Worm (Caenorhabditis elegans) whole organism, early embryonic: ENCODE results near the gene C15B12.4.
A peak's percentile ranks its signal among the peaks of the same experiment; 100 is the strongest.

Experiments used
- B0310.2 ChIP-seq: sonication (generic microtip); optimal IDR thresholded peaks from 2 replicates; lab custom pipeline; 2016; ENCODE audit warnings: mild to moderate bottlenecking, missing genetic modification characterization, missing compliant biosample characterization
- F13C5.2 ChIP-seq: sonication (generic microtip); optimal IDR thresholded peaks from 2 replicates; lab custom pipeline; 2017; ENCODE audit warnings: mild to moderate bottlenecking, missing genetic modification characterization, inconsistent platforms, missing compliant biosample characterization
- aly-1 ChIP-seq: sonication (generic microtip); optimal IDR thresholded peaks from 2 replicates; lab custom pipeline; 2016; ENCODE audit warnings: missing genetic modification characterization, missing compliant biosample characterization
- ama-1 ChIP-seq: fragments of 150-350 bp; optimal IDR thresholded peaks from 2 replicates; lab custom pipeline; 2014
- ceh-13 ChIP-seq: fragments of 200-800 bp; sonication (Bioruptor generic); optimal IDR thresholded peaks from 2 replicates; lab custom pipeline; 2018; ENCODE audit warnings: mild to moderate bottlenecking, missing genetic modification characterization, missing compliant biosample characterization
- ceh-36 ChIP-seq: sonication (generic microtip); optimal IDR thresholded peaks from 2 replicates; lab custom pipeline; 2016; ENCODE audit warnings: missing genetic modification characterization, inconsistent platforms, missing compliant biosample characterization
- ets-7 ChIP-seq: sonication (generic microtip); optimal IDR thresholded peaks from 2 replicates; lab custom pipeline; 2016; ENCODE audit warnings: missing genotype, missing genetic modification characterization, missing compliant biosample characterization
- flt-1 ChIP-seq: fragments of 200-800 bp; sonication (Bioruptor generic); IDR thresholded peaks from 2 replicates; pipeline ENCODE4 v1.3.6; 2022; ENCODE audit warnings: missing genetic modification characterization, missing compliant biosample characterization
- hmbx-1 ChIP-seq: sonication (generic microtip); optimal IDR thresholded peaks from 2 replicates; lab custom pipeline; 2016; ENCODE audit warnings: mild to moderate bottlenecking, missing genetic modification characterization, missing compliant biosample characterization
- hmg-4 ChIP-seq: fragments of 200-800 bp; sonication (Bioruptor generic); optimal IDR thresholded peaks from 2 replicates; lab custom pipeline; 2018; ENCODE audit warnings: mild to moderate bottlenecking, missing genetic modification characterization, missing compliant biosample characterization
- hnd-1 ChIP-seq: sonication (generic microtip); optimal IDR thresholded peaks from 2 replicates; lab custom pipeline; 2016; ENCODE audit warnings: missing genetic modification characterization, missing compliant biosample characterization
- pes-1 ChIP-seq: fragments of 200-800 bp; sonication (Bioruptor generic); IDR thresholded peaks from 2 replicates; pipeline ENCODE4 v1.3.6; 2022; ENCODE audit warnings: missing genetic modification reagents, missing genetic modification characterization, missing compliant biosample characterization
- scrt-1 ChIP-seq: fragments of 200-800 bp; sonication (Bioruptor generic); IDR thresholded peaks from 2 replicates; pipeline ENCODE4 v1.3.6; 2022; ENCODE audit warnings: missing genetic modification characterization, missing compliant biosample characterization
- sea-1 ChIP-seq: fragments of 200-800 bp; sonication (Bioruptor generic); conservative IDR thresholded peaks from 2 replicates; pipeline ENCODE4 v1.3.6; 2022; ENCODE audit warnings: missing genetic modification characterization, missing compliant biosample characterization
- tbx-11 ChIP-seq: fragments of 200-800 bp; sonication (Bioruptor generic); IDR thresholded peaks from 2 replicates; pipeline ENCODE4 v1.3.6; 2022; ENCODE audit warnings: missing genetic modification characterization, missing compliant biosample characterization
- tbx-37 ChIP-seq: fragments of 200-800 bp; sonication (Bioruptor generic); conservative IDR thresholded peaks from 2 replicates; pipeline ENCODE4 v1.3.6; 2022; ENCODE audit warnings: missing genetic modification reagents, missing genetic modification characterization, missing compliant biosample characterization
- tra-4 ChIP-seq: sonication (generic microtip); optimal IDR thresholded peaks from 2 replicates; lab custom pipeline; 2017; ENCODE audit warnings: missing genetic modification characterization, missing compliant biosample characterization

Gene C15B12.4

DNA sequence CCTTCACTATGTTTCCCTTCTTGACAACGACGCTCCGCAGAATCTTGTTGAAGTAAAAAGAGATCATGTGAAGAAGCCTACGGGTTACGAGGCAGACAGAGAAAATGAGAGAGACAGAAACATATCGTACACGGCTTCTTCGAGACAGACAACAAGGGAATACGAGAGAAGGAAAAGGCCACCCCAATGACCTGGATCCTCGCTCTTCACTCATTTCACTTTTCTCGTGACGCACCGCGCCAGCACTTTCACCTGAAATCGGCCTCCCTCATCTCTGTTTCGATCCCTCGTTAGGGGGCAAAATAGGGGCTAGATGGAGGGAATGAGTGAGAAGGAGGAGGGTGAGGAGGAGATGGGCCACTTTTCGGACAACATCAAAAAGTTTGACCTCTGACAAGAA lies 41.7 kb upstream of the C15B12.4 start:
- no peak for TF ChIP-seq tra-4 (tag; lab: Kevin White, UChicago)
- no peak for TF ChIP-seq B0310.2 (tag; lab: Kevin White, UChicago)
- no peak for TF ChIP-seq scrt-1 (GFP tag; lab: Robert Waterston, UW)
- no peak for TF ChIP-seq hmg-4 (GFP tag; lab: Kevin White, UChicago)
- TF ChIP-seq ceh-36 (tag; lab: Kevin White, UChicago) = no peak
- no peak for TF ChIP-seq hmbx-1 (tag; lab: Kevin White, UChicago)
- TF ChIP-seq ama-1 (lab: Kevin White, UChicago) = no peak
- TF ChIP-seq aly-1 (tag; lab: Kevin White, UChicago) = no peak
- no peak for TF ChIP-seq tbx-37
- no peak for TF ChIP-seq sea-1

DNA sequence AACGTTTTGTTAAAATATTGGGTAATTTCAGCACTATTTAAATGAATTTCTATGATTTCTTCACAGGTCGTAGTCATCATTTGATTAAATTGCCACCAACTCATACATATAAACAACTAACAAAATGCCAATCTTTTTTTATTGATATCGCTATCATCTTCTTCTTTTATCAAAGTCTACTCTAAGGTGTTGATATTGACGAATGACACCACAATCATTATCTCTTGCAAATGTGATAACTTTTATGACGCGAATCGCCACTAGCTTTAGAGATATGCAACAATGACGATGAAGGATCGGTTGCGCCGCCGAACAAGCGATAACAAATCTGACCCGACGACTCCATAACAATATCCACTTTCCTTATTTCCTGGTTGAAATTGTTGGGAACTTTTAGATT lies 40.9 kb upstream of the C15B12.4 start:
- TF ChIP-seq ceh-36 (tag; lab: Kevin White, UChicago) (no peak), pes-1 (GFP tag; lab: Robert Waterston, UW) (no peak), ets-7 (tag; lab: Kevin White, UChicago) (no peak), tbx-37 (no peak)

DNA sequence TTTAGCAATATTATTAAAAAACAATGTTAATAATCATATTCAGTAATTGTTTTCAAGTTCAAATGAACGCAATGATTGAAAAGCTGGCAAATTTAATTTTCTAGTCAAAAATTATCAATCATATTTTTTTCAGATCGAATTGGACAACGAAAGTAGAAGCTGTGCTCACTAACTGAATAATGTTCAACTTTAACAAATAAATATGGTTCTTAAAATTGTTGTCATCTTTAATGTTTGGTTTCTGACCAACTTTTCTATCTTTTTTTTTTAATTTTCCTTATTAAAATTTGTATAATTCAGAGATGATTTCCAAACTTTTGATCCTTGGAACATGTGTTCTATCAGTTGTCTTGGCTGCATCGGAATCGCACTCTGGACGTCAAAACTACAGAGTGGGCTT lies 38.4 kb upstream of the C15B12.4 start, which contains the start of gene ttr-35:
ttr-35 (plus strand) TSS at position 301 of the 400 bp plus-strand sequence.
- no peak for TF ChIP-seq tra-4 (tag; lab: Kevin White, UChicago)
- TF ChIP-seq ceh-13 (GFP tag; lab: Kevin White, UChicago) = no peak
- TF ChIP-seq hnd-1 (tag; lab: Kevin White, UChicago) = no peak
- no peak for TF ChIP-seq F13C5.2
- TF ChIP-seq B0310.2 (tag; lab: Kevin White, UChicago) = no peak
- TF ChIP-seq ama-1 (lab: Kevin White, UChicago) = no peak
- no peak for TF ChIP-seq tbx-37
- no peak for TF ChIP-seq ceh-36 (tag; lab: Kevin White, UChicago)
- no peak for TF ChIP-seq flt-1
- no peak for TF ChIP-seq hmg-4 (GFP tag; lab: Kevin White, UChicago)
- TF ChIP-seq ets-7 (tag; lab: Kevin White, UChicago) = no peak

DNA sequence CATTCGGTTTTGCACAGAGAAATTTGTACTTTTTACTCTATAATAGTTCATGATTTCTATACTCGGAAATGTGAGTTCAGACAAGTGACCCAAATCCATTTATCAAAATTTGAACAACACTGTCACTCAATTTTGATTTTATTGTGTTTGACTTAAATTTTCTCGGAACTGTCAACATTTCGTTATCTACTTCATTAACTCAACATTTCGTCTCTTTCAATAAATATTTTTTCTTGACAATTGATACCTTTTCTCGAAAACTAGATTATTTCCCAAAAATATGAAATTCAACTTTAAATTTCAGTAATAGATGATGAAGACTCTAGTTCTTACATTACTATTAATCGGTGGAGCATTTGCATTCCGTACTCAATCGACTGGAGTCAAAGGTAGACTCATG lies 37.1 kb upstream of the C15B12.4 start, which contains the start of gene ttr-36:
ttr-36 (plus strand) TSS at position 301 of the 400 bp plus-strand sequence.
- no peak for TF ChIP-seq ama-1 (lab: Kevin White, UChicago)
- TF ChIP-seq aly-1 (tag; lab: Kevin White, UChicago) = no peak
- no peak for TF ChIP-seq ceh-36 (tag; lab: Kevin White, UChicago)
- no peak for TF ChIP-seq tra-4 (tag; lab: Kevin White, UChicago)
- no peak for TF ChIP-seq pes-1 (GFP tag; lab: Robert Waterston, UW)

ce11 chrX:6509813-6510212 lies 36.3 kb upstream of the C15B12.4 start:
- TF ChIP-seq hnd-1 (tag; lab: Kevin White, UChicago) (no peak), hmbx-1 (tag; lab: Kevin White, UChicago) (no peak), sea-1 (no peak), tra-4 (tag; lab: Kevin White, UChicago) (no peak), B0310.2 (tag; lab: Kevin White, UChicago) (no peak), F13C5.2 (no peak), tbx-11 (GFP tag; lab: Robert Waterston, UW) (no peak), pes-1 (GFP tag; lab: Robert Waterston, UW) (no peak), ceh-36 (tag; lab: Kevin White, UChicago) (no peak), aly-1 (tag; lab: Kevin White, UChicago) (no peak), hmg-4 (GFP tag; lab: Kevin White, UChicago) (no peak), scrt-1 (GFP tag; lab: Robert Waterston, UW) (no peak), flt-1 (no peak)

ce11 chrX:6507734-6508133 lies 34.2 kb upstream of the C15B12.4 start:
- TF ChIP-seq hmg-4 (GFP tag; lab: Kevin White, UChicago) (no peak), ama-1 (lab: Kevin White, UChicago) (no peak), hnd-1 (tag; lab: Kevin White, UChicago) (no peak), ets-7 (tag; lab: Kevin White, UChicago) (no peak), B0310.2 (tag; lab: Kevin White, UChicago) (no peak), flt-1 (no peak), aly-1 (tag; lab: Kevin White, UChicago) (no peak), tra-4 (tag; lab: Kevin White, UChicago) (no peak), pes-1 (GFP tag; lab: Robert Waterston, UW) (no peak), scrt-1 (GFP tag; lab: Robert Waterston, UW) (no peak), F13C5.2 (no peak), sea-1 (no peak), hmbx-1 (tag; lab: Kevin White, UChicago) (no peak), ceh-36 (tag; lab: Kevin White, UChicago) (no peak), ceh-13 (GFP tag; lab: Kevin White, UChicago) (no peak)

DNA sequence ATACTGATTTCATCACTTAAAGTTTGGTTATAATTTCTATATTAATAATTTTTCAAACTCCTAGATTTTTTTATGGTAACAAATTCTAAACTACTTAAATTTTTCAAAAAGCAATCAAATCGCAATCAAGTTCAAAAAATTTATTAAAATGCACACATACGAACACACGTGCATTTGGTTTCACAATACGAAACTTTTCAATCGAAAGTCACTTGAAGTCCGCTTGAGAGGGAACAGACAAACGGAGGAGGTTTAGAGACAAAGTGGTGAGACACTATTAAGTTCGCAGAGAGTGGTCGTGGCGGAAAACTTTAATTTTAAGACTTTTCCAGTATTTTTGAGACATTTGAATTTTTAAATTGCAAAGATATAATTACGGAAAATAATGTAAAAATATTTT lies 32.1 kb upstream of the C15B12.4 start, which contains the start of gene glr-8:
glr-8 (plus strand) TSS at position 319 of the 400 bp plus-strand sequence.
- TF ChIP-seq tra-4 (tag; lab: Kevin White, UChicago) (no peak), tbx-37 (no peak), ama-1 (lab: Kevin White, UChicago) (no peak), scrt-1 (GFP tag; lab: Robert Waterston, UW) (no peak), pes-1 (GFP tag; lab: Robert Waterston, UW) (no peak), F13C5.2 (no peak), hnd-1 (tag; lab: Kevin White, UChicago) (no peak), aly-1 (tag; lab: Kevin White, UChicago) (no peak), hmbx-1 (tag; lab: Kevin White, UChicago) (no peak), ceh-13 (GFP tag; lab: Kevin White, UChicago) (no peak), flt-1 (no peak)

DNA sequence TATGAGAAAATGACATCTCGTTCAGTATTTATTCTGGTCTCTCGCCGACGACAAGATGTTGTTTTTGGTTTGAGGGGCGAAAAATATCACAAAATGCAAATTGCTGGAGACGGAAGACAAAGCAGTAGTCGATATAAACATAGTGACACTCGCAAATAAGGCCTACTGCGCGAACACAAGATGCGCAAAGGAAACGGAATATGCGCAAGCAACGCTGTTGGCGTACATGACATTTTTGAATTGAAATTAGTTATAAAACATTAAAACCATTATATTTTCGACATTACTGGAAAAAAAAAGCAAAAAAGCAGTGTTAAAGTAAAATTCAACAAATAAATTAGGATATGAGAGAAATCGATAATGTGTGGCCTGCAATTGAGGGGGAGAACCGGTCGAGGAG lies 31.5 kb upstream of the C15B12.4 start, which contains the start of gene cdf-1:
cdf-1 (minus strand) TSS at position 136 of the 400 bp plus-strand sequence.
- TF ChIP-seq F13C5.2 (peak; percentile 5), B0310.2 (tag; lab: Kevin White, UChicago) (no peak), aly-1 (tag; lab: Kevin White, UChicago) (no peak)
